Worm (Caenorhabditis elegans) whole organism, L4 larva: ENCODE measurements around the gene lurp-2.

Experiments
- F26F4.8 ChIP-seq: fragments of 200-800 bp; sonication (Bioruptor generic); conservative IDR thresholded peaks from 2 replicates; pipeline ENCODE4 v1.3.6; 2022; ENCODE audit warnings: missing genetic modification characterization, missing compliant biosample characterization
- F49E8.2 ChIP-seq: sonication (generic microtip); optimal IDR thresholded peaks from 2 replicates; lab custom pipeline; 2016; ENCODE audit warnings: missing compliant biosample characterization, mild to moderate bottlenecking, missing genetic modification characterization, borderline replicate concordance
- T20F7.1 ChIP-seq: fragments of 200-800 bp; sonication (Bioruptor generic); optimal IDR thresholded peaks from 2 replicates; lab custom pipeline; 2018; ENCODE audit warnings: mild to moderate bottlenecking, missing genetic modification characterization, missing compliant biosample characterization
- Y5F2A.4 ChIP-seq: fragments of 200-800 bp; sonication (Bioruptor generic); optimal IDR thresholded peaks from 2 replicates; lab custom pipeline; 2018; ENCODE audit warnings: mild to moderate bottlenecking, missing genetic modification characterization, missing compliant biosample characterization
- ZK546.5 ChIP-seq, 2 experiments: sonication (generic microtip); optimal IDR thresholded peaks; 2 replicates each; lab custom pipeline; 2017; ENCODE audit warnings: missing biosample characterization in 2 of 2, missing genetic modification characterization in 2 of 2
- aha-1 ChIP-seq: fragments of 150-350 bp; peaks from one replicate; lab custom pipeline; 2014; ENCODE audit warnings: missing biosample characterization, missing genetic modification characterization
- ces-1 ChIP-seq: fragments of 150-350 bp; sonication (generic microtip); optimal IDR thresholded peaks from 4 replicates; lab custom pipeline; 2014; ENCODE audit warnings: missing biosample characterization, missing genetic modification reagents, missing genetic modification characterization
- cey-2 ChIP-seq: sonication (generic microtip); optimal IDR thresholded peaks from 3 replicates; lab custom pipeline; 2017; ENCODE audit warnings: missing genetic modification characterization, mild to moderate bottlenecking, missing compliant biosample characterization, antibody characterized with exemption, borderline replicate concordance; ENCODE audit not compliant: insufficient read depth
- daf-16 ChIP-seq, 3 experiments: sonication (generic microtip); optimal IDR thresholded peaks; 2 replicates each; lab custom pipeline; 2016 to 2017; ENCODE audit warnings: missing genetic modification characterization in 3 of 3, missing genetic modification reagents in 3 of 3, mild to moderate bottlenecking in 2 of 3, missing compliant biosample characterization in 2 of 3, missing biosample characterization in 1 of 3, moderate library complexity in 1 of 3
- daf-8 ChIP-seq: fragments of 200-800 bp; sonication (Bioruptor generic); IDR thresholded peaks from 2 replicates; pipeline ENCODE4 v1.3.6; 2022; ENCODE audit warnings: missing genetic modification characterization, missing compliant biosample characterization
- dmd-6 ChIP-seq: fragments of 200-800 bp; sonication (Bioruptor generic); IDR thresholded peaks from 2 replicates; pipeline ENCODE4 v1.3.6; 2022; ENCODE audit warnings: missing genetic modification reagents, missing genetic modification characterization, missing compliant biosample characterization
- dmd-9 ChIP-seq: fragments of 200-800 bp; sonication (Bioruptor generic); IDR thresholded peaks from 2 replicates; pipeline ENCODE4 v1.3.6; 2022; ENCODE audit warnings: missing genetic modification reagents, missing genetic modification characterization, missing compliant biosample characterization
- dve-1 ChIP-seq: sonication (generic microtip); optimal IDR thresholded peaks from 2 replicates; lab custom pipeline; 2017; ENCODE audit warnings: antibody characterized with exemption, mild to moderate bottlenecking, missing genetic modification characterization, missing compliant biosample characterization; ENCODE audit not compliant: insufficient read depth
- egl-43 ChIP-seq: fragments of 200-800 bp; sonication (Bioruptor generic); IDR thresholded peaks from 2 replicates; pipeline ENCODE4 v1.3.6; 2022; ENCODE audit warnings: missing genetic modification reagents, missing genetic modification characterization, missing compliant biosample characterization
- gei-8 ChIP-seq: fragments of 200-800 bp; sonication (Bioruptor generic); optimal IDR thresholded peaks from 2 replicates; lab custom pipeline; 2018; ENCODE audit warnings: mild to moderate bottlenecking, missing genetic modification characterization, missing compliant biosample characterization
- jun-1 ChIP-seq: fragments of 150-350 bp; optimal IDR thresholded peaks from 2 replicates; lab custom pipeline; 2014; ENCODE audit warnings: missing biosample characterization, missing genetic modification reagents, missing genetic modification characterization
- lin-13 ChIP-seq: fragments of 150-350 bp; optimal IDR thresholded peaks from 2 replicates; lab custom pipeline; 2014; ENCODE audit warnings: missing biosample characterization, missing genetic modification reagents, missing genetic modification characterization
- lir-3 ChIP-seq: sonication (generic microtip); optimal IDR thresholded peaks from 2 replicates; lab custom pipeline; 2016; ENCODE audit warnings: mild to moderate bottlenecking, missing genetic modification characterization, missing compliant biosample characterization
- madf-9 ChIP-seq: fragments of 200-800 bp; sonication (Bioruptor generic); conservative IDR thresholded peaks from 2 replicates; pipeline ENCODE4 v1.3.6; 2022; ENCODE audit warnings: missing genetic modification reagents, missing genetic modification characterization, missing compliant biosample characterization
- mdl-1 ChIP-seq, 2 experiments: fragments of 150-350 bp in 1 of 2; sonication (generic microtip) in 1 of 2; optimal IDR thresholded peaks; 2 replicates each; lab custom pipeline; 2014 to 2017; ENCODE audit warnings: missing biosample characterization in 2 of 2, missing genetic modification characterization in 2 of 2
- mxl-2 ChIP-seq: fragments of 200-800 bp; sonication (Bioruptor generic); conservative IDR thresholded peaks from 2 replicates; pipeline ENCODE4 v1.3.6; 2022; ENCODE audit warnings: missing genetic modification reagents, missing genetic modification characterization, missing compliant biosample characterization
- nhr-10 ChIP-seq: fragments of 150-350 bp; optimal IDR thresholded peaks from 2 replicates; lab custom pipeline; 2014; ENCODE audit warnings: missing biosample characterization, missing genetic modification characterization
- nhr-28 ChIP-seq: fragments of 150-350 bp; optimal IDR thresholded peaks from 2 replicates; lab custom pipeline; 2014; ENCODE audit warnings: missing biosample characterization, missing genetic modification characterization
- nhr-42 ChIP-seq: fragments of 200-800 bp; sonication (Bioruptor generic); IDR thresholded peaks from 2 replicates; pipeline ENCODE4 v1.3.6; 2022; ENCODE audit warnings: missing genetic modification characterization, missing compliant biosample characterization
- nhr-77 ChIP-seq: fragments of 150-350 bp; optimal IDR thresholded peaks from 2 replicates; lab custom pipeline; 2014; ENCODE audit warnings: missing biosample characterization, missing genetic modification characterization
- php-3 ChIP-seq: fragments of 200-800 bp; sonication (Bioruptor generic); IDR thresholded peaks from 2 replicates; pipeline ENCODE4 v1.3.6; 2022; ENCODE audit warnings: missing genetic modification reagents, missing genetic modification characterization, missing compliant biosample characterization
- pqm-1 ChIP-seq: sonication (generic microtip); optimal IDR thresholded peaks from 2 replicates; lab custom pipeline; 2017; ENCODE audit warnings: missing biosample characterization, missing genetic modification characterization
- sdz-12 ChIP-seq: fragments of 200-800 bp; sonication (Bioruptor generic); optimal IDR thresholded peaks from 2 replicates; lab custom pipeline; 2018; ENCODE audit warnings: mild to moderate bottlenecking, missing genetic modification characterization, missing compliant biosample characterization
- spr-1 ChIP-seq: sonication (generic microtip); optimal IDR thresholded peaks from 2 replicates; lab custom pipeline; 2016; ENCODE audit warnings: mild to moderate bottlenecking, missing genetic modification characterization, missing compliant biosample characterization
- tag-97 ChIP-seq: fragments of 200-800 bp; sonication (Bioruptor generic); IDR thresholded peaks from 2 replicates; pipeline ENCODE4 v1.3.6; 2022; ENCODE audit warnings: missing genetic modification characterization, missing compliant biosample characterization
- unc-62 ChIP-seq, 3 experiments: fragments of 150-350 bp in 1 of 3; sonication (generic microtip); optimal IDR thresholded peaks in 2 of 3; peaks in 1 of 3; 1 replicate in 1 of 3; 2 replicates in 2 of 3; lab custom pipeline; 2014 to 2017; ENCODE audit warnings: missing biosample characterization in 3 of 3, missing genetic modification characterization in 3 of 3, missing genetic modification reagents in 3 of 3, missing genotype in 1 of 3

Gene lurp-2

ce11 chrV:13421697-13422096 is 31.7 kb upstream of the lurp-2 start:
- peak; percentile 80 for TF ChIP-seq dmd-6 (GFP tag; lab: Robert Waterston, UW)
- TF ChIP-seq pqm-1 (tag; lab: Kevin White, UChicago), result peak; percentile 99
- TF ChIP-seq Y5F2A.4 (GFP tag; lab: Kevin White, UChicago), result no peak
- TF ChIP-seq spr-1 (tag; lab: Kevin White, UChicago), result no peak
- TF ChIP-seq daf-8 (GFP tag; lab: Robert Waterston, UW), result no peak
- no peak for TF ChIP-seq unc-62 (GFP tag; optimal IDR thresholded peaks at IDR 0.05 in 1 of 2; lab: Kevin White, UChicago)
- TF ChIP-seq unc-62 (tag; optimal IDR thresholded peaks at IDR 0.05; lab: Kevin White, UChicago), result no peak
- no peak for TF ChIP-seq sdz-12 (GFP tag; lab: Kevin White, UChicago)
- no peak for TF ChIP-seq lin-13 (GFP tag; lab: Kevin White, UChicago)
- no peak for TF ChIP-seq php-3 (GFP tag; lab: Robert Waterston, UW)
- TF ChIP-seq nhr-28 (tag; lab: Kevin White, UChicago), result peak; percentile 59
- TF ChIP-seq nhr-42 (GFP tag; lab: Robert Waterston, UW), result no peak
- no peak for TF ChIP-seq gei-8 (GFP tag; lab: Kevin White, UChicago)
- TF ChIP-seq F26F4.8 (GFP tag; lab: Robert Waterston, UW), result no peak
- TF ChIP-seq mxl-2 (GFP tag; lab: Robert Waterston, UW), result no peak
- TF ChIP-seq dve-1 (tag; lab: Kevin White, UChicago), result no peak
- no peak for TF ChIP-seq madf-9 (GFP tag; lab: Robert Waterston, UW)
- no peak for TF ChIP-seq F49E8.2 (tag; lab: Kevin White, UChicago)
- no peak for TF ChIP-seq ZK546.5 (tag; optimal IDR thresholded peaks at IDR 0.05; lab: Kevin White, UChicago)
- peak; percentile 16 for TF ChIP-seq T20F7.1 (GFP tag; lab: Kevin White, UChicago)
- no peak for TF ChIP-seq egl-43 (GFP tag; lab: Robert Waterston, UW)
- TF ChIP-seq daf-16 (GFP tag; optimal IDR thresholded peaks at IDR 0.05; lab: Kevin White, UChicago), result no peak
- no peak for TF ChIP-seq daf-16 (tag; optimal IDR thresholded peaks at IDR 0.05; lab: Kevin White, UChicago)
- TF ChIP-seq dmd-9, result no peak
- no peak for TF ChIP-seq mdl-1 (tag; optimal IDR thresholded peaks at IDR 0.05; lab: Kevin White, UChicago)
- peak; percentile 37 for TF ChIP-seq nhr-77 (tag; lab: Kevin White, UChicago)
- no peak for TF ChIP-seq jun-1

ce11 chrV:13423045-13423444 is 30.4 kb upstream of the lurp-2 start, which contains the start of gene srv-9:
Gene srv-9 (minus strand): TSS chrV:13423145.
- peak; percentile 44 for TF ChIP-seq aha-1 (tag; lab: Kevin White, UChicago)
- TF ChIP-seq tag-97, result no peak

ce11 chrV:13423608-13424007 is 29.8 kb upstream of the lurp-2 start, which contains the start of gene srv-10:
Gene srv-10 (plus strand): TSS chrV:13423908.
- no peak for TF ChIP-seq ces-1

- TF ChIP-seq ZK546.5 (tag; optimal IDR thresholded peaks at IDR 0.05; lab: Kevin White, UChicago) (no peak), lir-3 (no peak)
Observed at ce11 chrV:13426764-13427163, 26.7 kb upstream of the lurp-2 start, which contains the start of gene srd-18. Gene srd-18 (minus strand): TSS chrV:13426864.

ce11 chrV:13427378-13427777 is 26.1 kb upstream of the lurp-2 start:
- TF ChIP-seq cey-2 (tag; lab: Kevin White, UChicago) (no peak), unc-62 (GFP tag; optimal IDR thresholded peaks at IDR 0.05 in 1 of 2; lab: Kevin White, UChicago) (peak in 1 of 2 experiments; percentile 96), unc-62 (tag; optimal IDR thresholded peaks at IDR 0.05; lab: Kevin White, UChicago) (no peak), nhr-10 (tag; lab: Kevin White, UChicago) (no peak)
